ENCODE assay signal across 1 fruit fly cellular context in genomic region chr2L:13665025-13665881, dm6.
TF ChIP-seq lines count a peak whose summit lies in the region.

CG18507 (plus strand) TSS chr2L:13665525.

TF ChIP-seq in whole organism, embryonic, 481 proteins besides CTCF, POLR2A, EP300 and RAD21 (continued from another document):
- TF ChIP-seq Sox100B (GFP tag; optimal IDR thresholded peaks at IDR 0.05; lab: Kevin White, UChicago) (no peak), tap (tag; optimal IDR thresholded peaks at IDR 0.05; lab: Kevin White, UChicago) (no peak), Kr (GFP tag; optimal IDR thresholded peaks at IDR 0.05; lab: Kevin White, UChicago) (no peak), CG4707 (GFP tag; optimal IDR thresholded peaks at IDR 0.05; lab: Kevin White, UChicago) (no peak), Nf-YB (GFP tag; optimal IDR thresholded peaks at IDR 0.05; lab: Kevin White, UChicago) (no peak), pita (GFP tag; optimal IDR thresholded peaks at IDR 0.05; lab: Kevin White, UChicago) (no peak), cwo (GFP tag; optimal IDR thresholded peaks at IDR 0.05; lab: Kevin White, UChicago) (no peak), CG13296 (GFP tag; optimal IDR thresholded peaks at IDR 0.05; lab: Kevin White, UChicago) (no peak), Stat92E (GFP tag; optimal IDR thresholded peaks at IDR 0.05; lab: Kevin White, UChicago) (no peak), Fer2 (tag; optimal IDR thresholded peaks at IDR 0.05; lab: Kevin White, UChicago) (no peak), Optix (GFP tag; IDR thresholded peaks at IDR 0.05; lab: Robert Waterston, UW) (no peak), gt (GFP tag; IDR thresholded peaks at IDR 0.05; lab: Robert Waterston, UW) (no peak), h (optimal IDR thresholded peaks at IDR 0.05; lab: Kevin White, UChicago) (no peak), jing (GFP tag; optimal IDR thresholded peaks at IDR 0.05; lab: Kevin White, UChicago) (no peak), NC2β (GFP tag; optimal IDR thresholded peaks at IDR 0.05; lab: Kevin White, UChicago) (no peak), Drgx (GFP tag; IDR thresholded peaks at IDR 0.05; lab: Robert Waterston, UW) (peak; percentile 75), NfI (GFP tag; optimal IDR thresholded peaks at IDR 0.05; lab: Kevin White, UChicago) (no peak), klu (GFP tag; IDR thresholded peaks at IDR 0.05; lab: Robert Waterston, UW) (no peak), CG6689 (GFP tag; IDR thresholded peaks at IDR 0.05; lab: Robert Waterston, UW) (peak; percentile 25; the same call in 1 of the 2 replicates), aop (GFP tag; IDR thresholded peaks at IDR 0.05; lab: Robert Waterston, UW) (no peak), dan (GFP tag; IDR thresholded peaks at IDR 0.05; lab: Robert Waterston, UW) (no peak), lola (GFP tag; optimal IDR thresholded peaks at IDR 0.05; lab: Kevin White, UChicago) (peak in 1 of 3 experiments; percentile 1), cg (GFP tag; optimal IDR thresholded peaks at IDR 0.05; lab: Kevin White, UChicago) (peak; percentile 25), Dp (GFP tag; optimal IDR thresholded peaks at IDR 0.05; lab: Kevin White, UChicago) (no peak), wor (GFP tag; IDR thresholded peaks at IDR 0.05; lab: Robert Waterston, UW) (no peak), seq (GFP tag; IDR thresholded peaks at IDR 0.05; lab: Robert Waterston, UW) (no peak), ase (GFP tag; IDR thresholded peaks at IDR 0.05; lab: Robert Waterston, UW) (no peak), dimm (GFP tag; IDR thresholded peaks at IDR 0.05; lab: Robert Waterston, UW) (no peak), CG5180 (GFP tag; optimal IDR thresholded peaks at IDR 0.05; lab: Kevin White, UChicago) (no peak), CG6791 (GFP tag; IDR thresholded peaks at IDR 0.05; lab: Robert Waterston, UW; ENCODE audit: partially characterized antibody) (no peak), CG12071 (GFP tag; optimal IDR thresholded peaks at IDR 0.05; lab: Kevin White, UChicago) (no peak), pzg (GFP tag; optimal IDR thresholded peaks at IDR 0.05; lab: Kevin White, UChicago) (no peak), Hmr (GFP tag; optimal IDR thresholded peaks at IDR 0.05; lab: Kevin White, UChicago) (no peak), ind (GFP tag; optimal IDR thresholded peaks at IDR 0.05; lab: Kevin White, UChicago) (no peak), Rx (GFP tag; IDR thresholded peaks at IDR 0.05; lab: Robert Waterston, UW) (0 out of 2 replicates have a peak, but pooled peaks have one; percentile 1)
